Worm (Caenorhabditis elegans): Measurements from ENCODE around the gene ddx-46.

Gene ddx-46

DNA sequence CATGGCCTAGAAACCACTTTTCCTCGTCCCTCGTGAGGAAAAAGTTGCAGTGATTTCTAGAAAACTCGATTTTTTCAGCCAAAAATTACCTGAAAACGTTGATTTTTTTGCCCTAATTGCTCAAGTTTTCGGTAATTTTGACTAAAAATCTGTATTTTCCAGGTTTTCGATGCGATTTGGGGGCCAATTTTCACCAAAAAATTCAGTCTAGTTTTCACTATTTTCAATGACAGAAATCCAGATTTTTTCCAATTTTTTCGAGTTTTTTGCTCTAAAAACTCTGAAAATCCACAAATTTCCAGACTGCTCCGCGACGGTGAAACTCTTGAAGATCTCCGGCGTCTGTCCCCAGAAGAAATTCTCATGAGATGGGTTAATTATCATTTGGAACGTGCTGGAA is 20.1 kb downstream of the ddx-46 start, which contains the start of gene plst-1:
Gene plst-1, plus strand, starts transcription at position 301 of the 400 bp plus-strand sequence.
- TF ChIP-seq pha-4 (tag; optimal IDR thresholded peaks at IDR 0.05): no peak
- TF ChIP-seq ceh-30 (tag; optimal IDR thresholded peaks at IDR 0.05): no peak
- no peak for TF ChIP-seq ama-1 (optimal IDR thresholded peaks at IDR 0.05)
- TF ChIP-seq pag-3 (tag; optimal IDR thresholded peaks at IDR 0.05; ENCODE audit: borderline replicate concordance): no peak
- TF ChIP-seq hlh-13 (GFP tag; optimal IDR thresholded peaks at IDR 0.05): no peak
- no peak for TF ChIP-seq fkh-6 (tag; optimal IDR thresholded peaks at IDR 0.05)
- TF ChIP-seq lin-11 (tag; optimal IDR thresholded peaks at IDR 0.05): no peak
- TF ChIP-seq ceh-6 (GFP tag; optimal IDR thresholded peaks at IDR 0.05): no peak
- TF ChIP-seq C08G9.2 (tag; optimal IDR thresholded peaks at IDR 0.05): no peak
- no peak for TF ChIP-seq elt-2 (tag; optimal IDR thresholded peaks at IDR 0.05)
- no peak for TF ChIP-seq ceh-31 (tag; optimal IDR thresholded peaks at IDR 0.05)
- TF ChIP-seq lim-6 (tag; optimal IDR thresholded peaks at IDR 0.05): no peak
- TF ChIP-seq dve-1 (tag; optimal IDR thresholded peaks at IDR 0.05): no peak
- TF ChIP-seq madf-2 (tag; optimal IDR thresholded peaks at IDR 0.05): no peak
- no peak for TF ChIP-seq K09A11.1 (tag; optimal IDR thresholded peaks at IDR 0.05; ENCODE audit: insufficient read depth)
- TF ChIP-seq ztf-16 (tag; optimal IDR thresholded peaks at IDR 0.05): no peak
- no peak for TF ChIP-seq npax-4 (tag; optimal IDR thresholded peaks at IDR 0.05)

DNA sequence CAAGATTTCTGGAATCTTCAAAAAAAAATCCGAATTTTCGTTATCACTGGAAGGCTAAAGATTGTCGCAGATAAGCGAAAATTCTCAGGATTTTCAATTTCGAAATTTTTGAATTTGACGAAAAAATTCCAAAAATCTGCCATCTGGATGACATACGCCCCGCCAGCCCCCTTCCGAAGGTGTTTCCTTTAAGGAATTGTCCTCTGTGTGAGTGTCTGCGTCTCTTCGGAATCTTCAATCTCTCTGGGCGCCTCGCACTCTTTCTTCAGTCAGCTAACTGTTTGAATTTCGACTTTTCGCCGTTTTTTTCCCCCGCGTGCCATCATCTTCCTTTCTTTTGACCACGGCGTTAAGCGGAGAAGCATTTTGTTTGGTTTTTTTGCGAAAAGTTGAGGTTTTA is 22.9 kb downstream of the ddx-46 start:
- TF ChIP-seq ceh-48 (tag; optimal IDR thresholded peaks at IDR 0.05) (no peak), tbx-2 (tag; optimal IDR thresholded peaks at IDR 0.05) (no peak), fkh-6 (tag; optimal IDR thresholded peaks at IDR 0.05) (no peak), pha-4 (tag; optimal IDR thresholded peaks at IDR 0.05) (no peak), sox-4 (tag; optimal IDR thresholded peaks at IDR 0.05) (no peak), ttx-3 (tag; optimal IDR thresholded peaks at IDR 0.05) (no peak), ceh-2 (tag; optimal IDR thresholded peaks at IDR 0.05) (no peak), sox-2 (GFP tag; IDR thresholded peaks at IDR 0.05) (no peak), sdc-2 (tag; optimal IDR thresholded peaks at IDR 0.05) (no peak), dve-1 (tag; optimal IDR thresholded peaks at IDR 0.05) (no peak), pqm-1 (tag; optimal IDR thresholded peaks at IDR 0.05) (no peak), unc-55 (GFP tag; optimal IDR thresholded peaks at IDR 0.05) (no peak), pha-2 (tag; optimal IDR thresholded peaks at IDR 0.05) (no peak), fax-1 (tag; optimal IDR thresholded peaks at IDR 0.05) (no peak), nhr-232 (tag; optimal IDR thresholded peaks at IDR 0.05) (no peak), eyg-1 (tag; optimal IDR thresholded peaks at IDR 0.05) (no peak)

- TF ChIP-seq eyg-1 (tag; optimal IDR thresholded peaks at IDR 0.05): no peak
- no peak for TF ChIP-seq pqm-1 (tag; optimal IDR thresholded peaks at IDR 0.05)
Observed at ce11 chrIV:1284877-1285276, 24.6 kb downstream of the ddx-46 start.

- TF ChIP-seq ceh-14 (tag; optimal IDR thresholded peaks at IDR 0.05) (peak; percentile 17), pat-9 (tag; optimal IDR thresholded peaks at IDR 0.05) (no peak)
Observed at ce11 chrIV:1278945-1279344, 30.5 kb downstream of the ddx-46 start.

DNA sequence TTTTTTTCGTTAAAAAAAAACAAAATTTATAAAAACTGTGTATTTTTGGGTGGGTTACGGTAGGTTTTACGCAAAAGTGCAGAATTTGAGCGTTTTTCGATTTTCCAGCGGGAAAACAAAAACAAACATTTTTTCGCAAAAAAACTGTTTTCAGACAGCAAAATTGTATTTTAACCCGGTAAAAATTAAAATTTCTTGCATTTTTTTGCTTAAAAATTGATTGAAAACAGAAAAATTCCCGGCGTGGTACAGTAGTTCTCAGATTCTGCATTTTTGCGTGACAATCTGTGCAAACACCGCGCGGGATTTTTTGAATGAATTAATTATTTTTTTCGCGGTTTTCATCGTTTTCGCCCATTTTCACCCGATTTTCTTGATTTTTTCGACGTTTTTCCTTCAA is 32.4 kb downstream of the ddx-46 start:
- no peak for TF ChIP-seq ama-1 (optimal IDR thresholded peaks at IDR 0.05)
- no peak for TF ChIP-seq fax-1 (tag; optimal IDR thresholded peaks at IDR 0.05)
- no peak for TF ChIP-seq sox-2 (GFP tag; IDR thresholded peaks at IDR 0.05)
- no peak for TF ChIP-seq K09A11.1 (tag; optimal IDR thresholded peaks at IDR 0.05; ENCODE audit: insufficient read depth)
- TF ChIP-seq hlh-13 (GFP tag; optimal IDR thresholded peaks at IDR 0.05): no peak
- TF ChIP-seq tbx-7 (tag; optimal IDR thresholded peaks at IDR 0.05): no peak
- no peak for TF ChIP-seq hlh-6 (tag; optimal IDR thresholded peaks at IDR 0.05)
- TF ChIP-seq fkh-6 (tag; optimal IDR thresholded peaks at IDR 0.05): no peak
- TF ChIP-seq unc-55 (GFP tag; optimal IDR thresholded peaks at IDR 0.05): no peak
- TF ChIP-seq pros-1 (tag; optimal IDR thresholded peaks at IDR 0.05): no peak
- TF ChIP-seq ref-2 (tag; optimal IDR thresholded peaks at IDR 0.05): no peak
- no peak for TF ChIP-seq odd-2 (tag; optimal IDR thresholded peaks at IDR 0.05)
- no peak for TF ChIP-seq K02D7.2 (tag; optimal IDR thresholded peaks at IDR 0.05)
- TF ChIP-seq gmeb-2 (tag; optimal IDR thresholded peaks at IDR 0.05): no peak
- no peak for TF ChIP-seq hlh-8 (tag; optimal IDR thresholded peaks at IDR 0.05)
- TF ChIP-seq pqm-1 (tag; optimal IDR thresholded peaks at IDR 0.05): no peak
- TF ChIP-seq lim-6 (tag; optimal IDR thresholded peaks at IDR 0.05): no peak
- no peak for TF ChIP-seq ceh-31 (tag; optimal IDR thresholded peaks at IDR 0.05)
- TF ChIP-seq madf-2 (tag; optimal IDR thresholded peaks at IDR 0.05): no peak
- no peak for TF ChIP-seq ceh-45 (GFP tag; IDR thresholded peaks at IDR 0.05)
